Worm (Caenorhabditis elegans) whole organism, L4 larva: Measurements from ENCODE around the gene zak-1.

Experiments
- R02D3.7 ChIP-seq: fragments of 150-350 bp; sonication (generic microtip); optimal IDR thresholded peaks from 3 replicates; lab custom pipeline; 2014; ENCODE audit warnings: missing biosample characterization, missing genetic modification characterization
- Y105C5A.15 ChIP-seq: fragments of 200-800 bp; sonication (Bioruptor generic); IDR thresholded peaks from 2 replicates; pipeline ENCODE4 v1.3.6; 2022; ENCODE audit warnings: missing genetic modification characterization, missing compliant biosample characterization
- Y5F2A.4 ChIP-seq: fragments of 200-800 bp; sonication (Bioruptor generic); optimal IDR thresholded peaks from 2 replicates; lab custom pipeline; 2018; ENCODE audit warnings: mild to moderate bottlenecking, missing genetic modification characterization, missing compliant biosample characterization
- aha-1 ChIP-seq: fragments of 150-350 bp; peaks from one replicate; lab custom pipeline; 2014; ENCODE audit warnings: missing biosample characterization, missing genetic modification characterization
- ceh-20 ChIP-seq: fragments of 200-800 bp; sonication (Bioruptor generic); IDR thresholded peaks from 2 replicates; pipeline ENCODE4 v1.3.6; 2022; ENCODE audit warnings: missing genetic modification reagents, missing genetic modification characterization, missing compliant biosample characterization
- ceh-28 ChIP-seq: fragments of 150-350 bp; optimal IDR thresholded peaks from 2 replicates; lab custom pipeline; 2014; ENCODE audit warnings: missing biosample characterization, missing genetic modification reagents, missing genetic modification characterization
- ceh-32 ChIP-seq: sonication (generic microtip); optimal IDR thresholded peaks from 2 replicates; lab custom pipeline; 2016; ENCODE audit warnings: mild to moderate bottlenecking, missing genetic modification characterization, missing compliant biosample characterization; ENCODE audit not compliant: poor library complexity
- ceh-82 ChIP-seq: sonication (generic microtip); optimal IDR thresholded peaks from 2 replicates; lab custom pipeline; 2017; ENCODE audit warnings: missing biosample characterization, missing genetic modification characterization
- cey-2 ChIP-seq: sonication (generic microtip); optimal IDR thresholded peaks from 3 replicates; lab custom pipeline; 2017; ENCODE audit warnings: missing genetic modification characterization, mild to moderate bottlenecking, missing compliant biosample characterization, antibody characterized with exemption, borderline replicate concordance; ENCODE audit not compliant: insufficient read depth
- daf-16 ChIP-seq, 3 experiments: sonication (generic microtip); optimal IDR thresholded peaks; 2 replicates each; lab custom pipeline; 2016 to 2017; ENCODE audit warnings: missing genetic modification characterization in 3 of 3, missing genetic modification reagents in 3 of 3, mild to moderate bottlenecking in 2 of 3, missing compliant biosample characterization in 2 of 3, missing biosample characterization in 1 of 3, moderate library complexity in 1 of 3
- dmd-6 ChIP-seq: fragments of 200-800 bp; sonication (Bioruptor generic); IDR thresholded peaks from 2 replicates; pipeline ENCODE4 v1.3.6; 2022; ENCODE audit warnings: missing genetic modification reagents, missing genetic modification characterization, missing compliant biosample characterization
- dmd-8 ChIP-seq: fragments of 200-800 bp; sonication (Bioruptor generic); IDR thresholded peaks from 2 replicates; pipeline ENCODE4 v1.3.6; 2022; ENCODE audit warnings: missing genetic modification characterization, missing compliant biosample characterization
- dpl-1 ChIP-seq: fragments of 150-350 bp; optimal IDR thresholded peaks from 2 replicates; lab custom pipeline; 2014; ENCODE audit warnings: missing biosample characterization, missing genetic modification reagents, missing genetic modification characterization
- dve-1 ChIP-seq: sonication (generic microtip); optimal IDR thresholded peaks from 2 replicates; lab custom pipeline; 2017; ENCODE audit warnings: antibody characterized with exemption, mild to moderate bottlenecking, missing genetic modification characterization, missing compliant biosample characterization; ENCODE audit not compliant: insufficient read depth
- egl-27 ChIP-seq: sonication (generic microtip); optimal IDR thresholded peaks from 3 replicates; lab custom pipeline; 2017; ENCODE audit warnings: missing biosample characterization, missing genetic modification reagents, missing genetic modification characterization
- fos-1 ChIP-seq: fragments of 150-350 bp; optimal IDR thresholded peaks from 2 replicates; lab custom pipeline; 2014; ENCODE audit warnings: missing biosample characterization, missing genetic modification characterization
- gei-8 ChIP-seq: fragments of 200-800 bp; sonication (Bioruptor generic); optimal IDR thresholded peaks from 2 replicates; lab custom pipeline; 2018; ENCODE audit warnings: mild to moderate bottlenecking, missing genetic modification characterization, missing compliant biosample characterization
- hlh-11 ChIP-seq: fragments of 200-800 bp; sonication (Bioruptor generic); optimal IDR thresholded peaks from 2 replicates; lab custom pipeline; 2018; ENCODE audit warnings: mild to moderate bottlenecking, missing genetic modification characterization, missing compliant biosample characterization
- hlh-30 ChIP-seq: sonication (generic microtip); optimal IDR thresholded peaks from 2 replicates; lab custom pipeline; 2017; ENCODE audit warnings: antibody characterized with exemption, mild to moderate bottlenecking, missing genetic modification characterization, missing compliant biosample characterization; ENCODE audit not compliant: insufficient read depth
- lim-7 ChIP-seq: fragments of 200-800 bp; sonication (Bioruptor generic); IDR thresholded peaks from 2 replicates; pipeline ENCODE4 v1.3.6; 2022; ENCODE audit warnings: missing genetic modification characterization, missing compliant biosample characterization
- lin-1 ChIP-seq: fragments of 200-800 bp; sonication (Bioruptor generic); IDR thresholded peaks from 2 replicates; pipeline ENCODE4 v1.3.6; 2022; ENCODE audit warnings: missing genetic modification reagents, missing genetic modification characterization, missing compliant biosample characterization
- lin-38 ChIP-seq: fragments of 200-800 bp; sonication (Bioruptor generic); IDR thresholded peaks from 2 replicates; pipeline ENCODE4 v1.3.6; 2022; ENCODE audit warnings: missing genetic modification reagents, missing genetic modification characterization, missing compliant biosample characterization
- lir-3 ChIP-seq: sonication (generic microtip); optimal IDR thresholded peaks from 2 replicates; lab custom pipeline; 2016; ENCODE audit warnings: mild to moderate bottlenecking, missing genetic modification characterization, missing compliant biosample characterization
- lsy-2 ChIP-seq, 2 experiments: fragments of 150-350 bp in 1 of 2; sonication (generic microtip) in 1 of 2; optimal IDR thresholded peaks; 2 replicates each; lab custom pipeline; 2014 to 2017; ENCODE audit warnings: missing biosample characterization in 2 of 2, missing genetic modification characterization in 2 of 2
- madf-5 ChIP-seq, 2 experiments: fragments of 200-800 bp; sonication (Bioruptor generic); IDR thresholded peaks; 2 replicates each; pipeline ENCODE4 v1.3.6; 2022; ENCODE audit warnings: missing compliant biosample characterization in 2 of 2, missing genetic modification characterization in 2 of 2
- madf-9 ChIP-seq: fragments of 200-800 bp; sonication (Bioruptor generic); conservative IDR thresholded peaks from 2 replicates; pipeline ENCODE4 v1.3.6; 2022; ENCODE audit warnings: missing genetic modification reagents, missing genetic modification characterization, missing compliant biosample characterization
- mep-1 ChIP-seq: fragments of 150-350 bp; sonication (generic microtip); optimal IDR thresholded peaks from 3 replicates; lab custom pipeline; 2014; ENCODE audit warnings: missing biosample characterization, missing genetic modification characterization
- mes-2 ChIP-seq: sonication (generic microtip); optimal IDR thresholded peaks from 2 replicates; lab custom pipeline; 2016; ENCODE audit warnings: missing genotype, mild to moderate bottlenecking, missing genetic modification characterization, missing compliant biosample characterization; ENCODE audit not compliant: poor library complexity, severe bottlenecking
- nhr-11 ChIP-seq: fragments of 150-350 bp; optimal IDR thresholded peaks from 2 replicates; lab custom pipeline; 2014; ENCODE audit warnings: missing biosample characterization, missing genetic modification characterization
- nhr-111 ChIP-seq: fragments of 200-800 bp; sonication (Bioruptor generic); optimal IDR thresholded peaks from 2 replicates; lab custom pipeline; 2018; ENCODE audit warnings: mild to moderate bottlenecking, missing genetic modification characterization, missing compliant biosample characterization
- nhr-28 ChIP-seq: fragments of 150-350 bp; optimal IDR thresholded peaks from 2 replicates; lab custom pipeline; 2014; ENCODE audit warnings: missing biosample characterization, missing genetic modification characterization
- nhr-6 ChIP-seq: fragments of 150-350 bp; optimal IDR thresholded peaks from 2 replicates; lab custom pipeline; 2014; ENCODE audit warnings: missing biosample characterization, missing genetic modification characterization
- nhr-76 ChIP-seq: fragments of 150-350 bp; optimal IDR thresholded peaks from 2 replicates; lab custom pipeline; 2014; ENCODE audit warnings: missing biosample characterization, missing genetic modification characterization
- nhr-77 ChIP-seq: fragments of 150-350 bp; optimal IDR thresholded peaks from 2 replicates; lab custom pipeline; 2014; ENCODE audit warnings: missing biosample characterization, missing genetic modification characterization
- pha-4 ChIP-seq, 2 experiments: fragments of 150-350 bp in 1 of 2; fragments of 200-800 bp in 1 of 2; sonication (Bioruptor generic) in 1 of 2; IDR thresholded peaks in 1 of 2; optimal IDR thresholded peaks in 1 of 2; 2 replicates each; pipeline versions ENCODE4 v1.3.6 to Lab custom; 2014 to 2022; ENCODE audit warnings: missing genetic modification characterization in 2 of 2, missing genetic modification reagents in 2 of 2, missing biosample characterization in 1 of 2, missing compliant biosample characterization in 1 of 2
- pqm-1 ChIP-seq: sonication (generic microtip); optimal IDR thresholded peaks from 2 replicates; lab custom pipeline; 2017; ENCODE audit warnings: missing biosample characterization, missing genetic modification characterization
- rbr-2 ChIP-seq: sonication (generic microtip); optimal IDR thresholded peaks from 2 replicates; lab custom pipeline; 2016; ENCODE audit warnings: missing genotype, missing genetic modification characterization, missing compliant biosample characterization
- sdz-12 ChIP-seq: fragments of 200-800 bp; sonication (Bioruptor generic); optimal IDR thresholded peaks from 2 replicates; lab custom pipeline; 2018; ENCODE audit warnings: mild to moderate bottlenecking, missing genetic modification characterization, missing compliant biosample characterization
- snpc-4 ChIP-seq: fragments of 150-350 bp; optimal IDR thresholded peaks from 2 replicates; lab custom pipeline; 2014; ENCODE audit warnings: missing biosample characterization, missing genetic modification characterization
- spr-1 ChIP-seq: sonication (generic microtip); optimal IDR thresholded peaks from 2 replicates; lab custom pipeline; 2016; ENCODE audit warnings: mild to moderate bottlenecking, missing genetic modification characterization, missing compliant biosample characterization
- unc-62 ChIP-seq, 3 experiments: fragments of 150-350 bp in 1 of 3; sonication (generic microtip); optimal IDR thresholded peaks in 2 of 3; peaks in 1 of 3; 1 replicate in 1 of 3; 2 replicates in 2 of 3; lab custom pipeline; 2014 to 2017; ENCODE audit warnings: missing biosample characterization in 3 of 3, missing genetic modification characterization in 3 of 3, missing genetic modification reagents in 3 of 3, missing genotype in 1 of 3

zak-1 gene

ce11 chrIII:6871067-6871466 lies 14.5 kb upstream of the zak-1 start:
- TF ChIP-seq daf-16 (GFP tag; optimal IDR thresholded peaks at IDR 0.05; lab: Kevin White, UChicago): peak in 1 of 2 experiments; percentile 66
- no peak for TF ChIP-seq daf-16 (tag; optimal IDR thresholded peaks at IDR 0.05; lab: Kevin White, UChicago)
- peak; percentile 45 for TF ChIP-seq nhr-11 (tag; lab: Kevin White, UChicago)
- no peak for TF ChIP-seq ceh-20
- TF ChIP-seq gei-8 (GFP tag; lab: Kevin White, UChicago): no peak
- TF ChIP-seq hlh-30 (tag; lab: Kevin White, UChicago): peak; percentile 42
- peak; percentile 59 for TF ChIP-seq hlh-11 (tag; lab: Kevin White, UChicago)
- TF ChIP-seq aha-1: peak; percentile 78
- no peak for TF ChIP-seq nhr-28 (tag; lab: Kevin White, UChicago)

DNA sequence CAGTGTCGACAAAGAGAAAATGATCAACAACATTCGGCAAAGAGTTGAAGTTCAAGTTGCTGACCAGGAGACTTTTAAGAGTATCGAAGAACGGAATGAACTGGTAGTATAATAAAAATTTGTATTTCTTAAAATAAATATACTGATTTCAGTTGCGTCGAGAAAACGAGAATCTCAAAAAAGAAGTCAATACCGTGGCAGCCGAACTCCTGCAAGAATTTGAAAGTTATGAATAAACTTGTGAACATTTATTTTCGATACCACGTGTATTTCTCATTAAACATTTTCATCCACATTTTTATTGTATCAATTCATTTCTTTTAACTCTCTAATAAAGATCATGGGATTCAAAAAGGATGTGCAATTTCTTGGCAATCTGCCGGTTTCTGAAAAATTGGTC lies 13.4 kb upstream of the zak-1 start, which contains the start of gene K04C2.8:
Gene K04C2.8 (plus strand): TSS at position 301 of the 400 bp plus-strand sequence.
- TF ChIP-seq ceh-20 (no peak), pqm-1 (tag; lab: Kevin White, UChicago) (no peak)
- TF ChIP-seq, all 104 proteins: peak for 0

DNA sequence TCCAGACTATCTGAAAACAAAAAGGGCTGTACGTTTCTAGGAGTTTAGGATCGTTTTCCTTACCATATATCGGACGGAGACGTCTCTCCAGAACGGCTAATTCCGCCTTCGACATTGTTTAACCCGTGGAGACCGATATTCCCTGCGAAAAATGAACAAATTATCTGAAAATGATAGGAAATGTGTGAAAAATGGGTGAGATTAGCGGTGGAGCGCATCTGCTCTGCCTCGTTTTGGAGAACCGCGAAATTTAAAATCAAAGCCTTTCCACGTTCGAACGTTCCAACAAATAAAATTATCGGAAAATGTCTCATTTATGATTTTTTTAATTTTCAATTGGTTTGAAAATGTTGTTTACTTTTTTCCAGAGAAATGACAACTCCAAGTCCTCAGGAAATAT lies 12.7 kb upstream of the zak-1 start, which contains the start of the genes cra-1 and kbp-1:
Gene cra-1 (minus strand): TSS at position 193 of the 400 bp plus-strand sequence.
Gene kbp-1 (plus strand): TSS at position 366 of the 400 bp plus-strand sequence.
- TF ChIP-seq hlh-30 (tag; lab: Kevin White, UChicago) (no peak), unc-62 (GFP tag; optimal IDR thresholded peaks at IDR 0.05 in 1 of 2; lab: Kevin White, UChicago) (peak in 1 of 2 experiments; percentile 65), unc-62 (tag; optimal IDR thresholded peaks at IDR 0.05; lab: Kevin White, UChicago) (no peak), dpl-1 (GFP tag; lab: Kevin White, UChicago) (peak; percentile 82), spr-1 (tag; lab: Kevin White, UChicago) (no peak), ceh-82 (tag; lab: Kevin White, UChicago) (no peak), madf-5 (GFP tag; IDR thresholded peaks at IDR 0.05; lab: Robert Waterston, UW) (no peak), nhr-11 (tag; lab: Kevin White, UChicago) (peak; percentile 13), lin-38 (peak; percentile 91), Y105C5A.15 (no peak), lim-7 (GFP tag; lab: Robert Waterston, UW) (no peak), mes-2 (peak; percentile 41), cey-2 (tag; lab: Kevin White, UChicago) (no peak), ceh-32 (tag; lab: Kevin White, UChicago) (no peak), hlh-11 (tag; lab: Kevin White, UChicago) (no peak), lsy-2 (tag; optimal IDR thresholded peaks at IDR 0.05; lab: Kevin White, UChicago) (peak in 1 of 2 experiments; percentile 55), gei-8 (GFP tag; lab: Kevin White, UChicago) (no peak), rbr-2 (tag; lab: Kevin White, UChicago) (no peak), dmd-6 (0 out of 2 replicates have a peak, but pooled peaks have one; percentile 10)

- TF ChIP-seq snpc-4 (tag; lab: Kevin White, UChicago) (no peak), daf-16 (GFP tag; optimal IDR thresholded peaks at IDR 0.05; lab: Kevin White, UChicago) (no peak), daf-16 (tag; optimal IDR thresholded peaks at IDR 0.05; lab: Kevin White, UChicago) (peak; percentile 91), egl-27 (tag; lab: Kevin White, UChicago) (no peak), lin-1 (peak; percentile 55; the same call in 1 of the 2 replicates), nhr-77 (tag; lab: Kevin White, UChicago) (peak; percentile 73), mep-1 (tag; lab: Kevin White, UChicago) (peak; percentile 28), lir-3 (no peak), dmd-8 (no peak), hlh-11 (tag; lab: Kevin White, UChicago) (peak; percentile 68), dmd-6 (peak; percentile 55; the same call in 1 of the 2 replicates), nhr-6 (tag; lab: Kevin White, UChicago) (peak; percentile 12), fos-1 (tag; lab: Kevin White, UChicago) (no peak), nhr-76 (tag; lab: Kevin White, UChicago) (no peak), R02D3.7 (tag; lab: Kevin White, UChicago) (no peak), sdz-12 (GFP tag; lab: Kevin White, UChicago) (no peak), ceh-28 (tag; lab: Kevin White, UChicago) (peak; percentile 40), nhr-111 (GFP tag; lab: Kevin White, UChicago) (no peak), dve-1 (tag; lab: Kevin White, UChicago) (peak; percentile 20), unc-62 (GFP tag; optimal IDR thresholded peaks at IDR 0.05 in 1 of 2; lab: Kevin White, UChicago) (peak in 1 of 2 experiments; percentile 94), unc-62 (tag; optimal IDR thresholded peaks at IDR 0.05; lab: Kevin White, UChicago) (no peak), nhr-28 (tag; lab: Kevin White, UChicago) (peak; percentile 83), pqm-1 (tag; lab: Kevin White, UChicago) (peak; percentile 95), rbr-2 (tag; lab: Kevin White, UChicago) (no peak), madf-9 (GFP tag; lab: Robert Waterston, UW) (no peak), pha-4 (GFP tag; IDR thresholded peaks at IDR 0.05; lab: Robert Waterston, UW) (no peak), pha-4 (tag; optimal IDR thresholded peaks at IDR 0.05; lab: Kevin White, UChicago) (no peak), Y5F2A.4 (GFP tag; lab: Kevin White, UChicago) (no peak)
Observed at ce11 chrIII:6863901-6864300, 7.3 kb upstream of the zak-1 start, which contains the start of gene sma-3. Gene sma-3, minus strand, starts transcription at chrIII:6863968.
